Worm (Caenorhabditis elegans) whole organism, L3 larva: Measurements from ENCODE around the gene sssh-1.
A peak's percentile ranks its signal among the peaks of the same experiment; 100 is the strongest.

Experiments
- R02D3.7 ChIP-seq: fragments of 150-350 bp; optimal IDR thresholded peaks from 2 replicates; lab custom pipeline; 2014; ENCODE audit warnings: missing biosample characterization, missing genetic modification characterization
- aly-2 ChIP-seq: fragments of 150-350 bp; optimal IDR thresholded peaks from 2 replicates; lab custom pipeline; 2014; ENCODE audit warnings: missing biosample characterization, missing genetic modification characterization
- ama-1 ChIP-seq: fragments of 150-350 bp; optimal IDR thresholded peaks from 2 replicates; lab custom pipeline; 2018
- ceh-16 ChIP-seq: sonication (generic microtip); optimal IDR thresholded peaks from 2 replicates; lab custom pipeline; 2017; ENCODE audit warnings: missing biosample characterization, missing genetic modification characterization
- ceh-28 ChIP-seq: fragments of 150-350 bp; optimal IDR thresholded peaks from 2 replicates; lab custom pipeline; 2014; ENCODE audit warnings: missing biosample characterization, missing genetic modification reagents, missing genetic modification characterization
- ceh-9 ChIP-seq: sonication (generic microtip); optimal IDR thresholded peaks from 2 replicates; lab custom pipeline; 2018; ENCODE audit warnings: missing biosample characterization, missing genetic modification characterization
- daf-12 ChIP-seq: fragments of 150-350 bp; optimal IDR thresholded peaks from 2 replicates; lab custom pipeline; 2014; ENCODE audit warnings: missing biosample characterization, missing genetic modification reagents, missing genetic modification characterization
- egl-27 ChIP-seq: sonication (generic microtip); optimal IDR thresholded peaks from 4 replicates; lab custom pipeline; 2017; ENCODE audit warnings: missing biosample characterization, missing genetic modification reagents, missing genetic modification characterization
- elt-1 ChIP-seq: fragments of 150-350 bp; optimal IDR thresholded peaks from 2 replicates; lab custom pipeline; 2014; ENCODE audit warnings: missing biosample characterization, missing genetic modification characterization
- elt-2 ChIP-seq: sonication (generic microtip); optimal IDR thresholded peaks from 2 replicates; lab custom pipeline; 2016; ENCODE audit warnings: missing genetic modification reagents, mild to moderate bottlenecking, missing genetic modification characterization, missing compliant biosample characterization
- elt-3 ChIP-seq, 3 experiments: fragments of 150-350 bp in 1 of 3; sonication (generic microtip) in 2 of 3; optimal IDR thresholded peaks; 2 replicates in 2 of 3; 4 replicates in 1 of 3; lab custom pipeline; 2014 to 2017; ENCODE audit warnings: missing biosample characterization in 3 of 3, missing genetic modification characterization in 3 of 3
- eor-1 ChIP-seq, 2 experiments: fragments of 150-350 bp; optimal IDR thresholded peaks; 2 replicates each; lab custom pipeline; 2014 to 2018; ENCODE audit warnings: missing biosample characterization in 2 of 2, missing genetic modification characterization in 2 of 2
- fkh-10 ChIP-seq: sonication (generic microtip); optimal IDR thresholded peaks from 2 replicates; lab custom pipeline; 2017; ENCODE audit warnings: missing biosample characterization, missing genetic modification reagents, missing genetic modification characterization
- fkh-2 ChIP-seq: fragments of 150-350 bp; optimal IDR thresholded peaks from 2 replicates; lab custom pipeline; 2014; ENCODE audit warnings: missing biosample characterization, missing genetic modification reagents, missing genetic modification characterization
- fos-1 ChIP-seq: fragments of 150-350 bp; optimal IDR thresholded peaks from 2 replicates; lab custom pipeline; 2014; ENCODE audit warnings: missing biosample characterization, missing genetic modification characterization
- jun-1 ChIP-seq: fragments of 150-350 bp; optimal IDR thresholded peaks from 2 replicates; lab custom pipeline; 2014; ENCODE audit warnings: missing biosample characterization, missing genetic modification reagents, missing genetic modification characterization
- lin-15B ChIP-seq: fragments of 150-350 bp; optimal IDR thresholded peaks from 2 replicates; lab custom pipeline; 2014; ENCODE audit warnings: missing biosample characterization, missing genetic modification characterization
- lin-39 ChIP-seq: fragments of 150-350 bp; optimal IDR thresholded peaks from 2 replicates; lab custom pipeline; 2018; ENCODE audit warnings: missing biosample characterization, missing genetic modification reagents, missing genetic modification characterization
- lsy-12 ChIP-seq: sonication (generic microtip); optimal IDR thresholded peaks from 2 replicates; lab custom pipeline; 2016; ENCODE audit warnings: mild to moderate bottlenecking, missing genetic modification characterization, missing compliant biosample characterization
- mdl-1 ChIP-seq: fragments of 150-350 bp; optimal IDR thresholded peaks from 2 replicates; lab custom pipeline; 2014; ENCODE audit warnings: missing biosample characterization, missing genetic modification characterization
- mml-1 ChIP-seq: fragments of 150-350 bp; sonication (generic microtip); optimal IDR thresholded peaks from 3 replicates; lab custom pipeline; 2014; ENCODE audit warnings: missing biosample characterization, missing genetic modification characterization
- nfya-1 ChIP-seq: sonication (generic microtip); optimal IDR thresholded peaks from 2 replicates; lab custom pipeline; 2017; ENCODE audit warnings: missing genetic modification characterization, mild to moderate bottlenecking, missing compliant biosample characterization, antibody characterized with exemption, moderate library complexity; ENCODE audit not compliant: insufficient read depth
- nhr-12 ChIP-seq: fragments of 150-350 bp; optimal IDR thresholded peaks from 2 replicates; lab custom pipeline; 2014; ENCODE audit warnings: missing biosample characterization, missing genetic modification characterization
- nhr-23 ChIP-seq: fragments of 150-350 bp; optimal IDR thresholded peaks from 2 replicates; lab custom pipeline; 2014; ENCODE audit warnings: missing biosample characterization, missing genetic modification reagents, missing genetic modification characterization
- nhr-237 ChIP-seq: fragments of 150-350 bp; optimal IDR thresholded peaks from 2 replicates; lab custom pipeline; 2014; ENCODE audit warnings: missing biosample characterization, missing genetic modification characterization
- nhr-28 ChIP-seq: fragments of 150-350 bp; optimal IDR thresholded peaks from 2 replicates; lab custom pipeline; 2014; ENCODE audit warnings: missing biosample characterization, missing genetic modification characterization
- nhr-43 ChIP-seq: sonication (generic microtip); optimal IDR thresholded peaks from 2 replicates; lab custom pipeline; 2016; ENCODE audit warnings: mild to moderate bottlenecking, missing genetic modification characterization, missing compliant biosample characterization; ENCODE audit not compliant: poor library complexity, severe bottlenecking
- nhr-67 ChIP-seq: fragments of 150-350 bp; optimal IDR thresholded peaks from 2 replicates; lab custom pipeline; 2014; ENCODE audit warnings: missing biosample characterization, missing genetic modification characterization
- nhr-76 ChIP-seq: fragments of 150-350 bp; sonication (generic microtip); optimal IDR thresholded peaks from 5 replicates; lab custom pipeline; 2014; ENCODE audit warnings: missing biosample characterization, missing genetic modification characterization
- nhr-77 ChIP-seq: fragments of 150-350 bp; optimal IDR thresholded peaks from 2 replicates; lab custom pipeline; 2014; ENCODE audit warnings: missing biosample characterization, missing genetic modification characterization
- pha-4 ChIP-seq: fragments of 150-350 bp; optimal IDR thresholded peaks from 2 replicates; lab custom pipeline; 2014; ENCODE audit warnings: missing biosample characterization, missing genetic modification reagents, missing genetic modification characterization
- sea-2 ChIP-seq: fragments of 150-350 bp; sonication (generic microtip); optimal IDR thresholded peaks from 4 replicates; lab custom pipeline; 2014; ENCODE audit warnings: missing biosample characterization, missing genetic modification reagents, missing genetic modification characterization
- skn-1 ChIP-seq: fragments of 150-350 bp; optimal IDR thresholded peaks from 2 replicates; lab custom pipeline; 2014; ENCODE audit warnings: missing biosample characterization, missing genetic modification characterization
- snpc-4 ChIP-seq: fragments of 150-350 bp; optimal IDR thresholded peaks from 2 replicates; lab custom pipeline; 2014; ENCODE audit warnings: missing biosample characterization, missing genetic modification characterization
- tbx-2 ChIP-seq: sonication (generic microtip); optimal IDR thresholded peaks from 2 replicates; lab custom pipeline; 2016; ENCODE audit warnings: mild to moderate bottlenecking, missing genetic modification characterization, missing compliant biosample characterization
- unc-39 ChIP-seq: sonication (generic microtip); optimal IDR thresholded peaks from 4 replicates; lab custom pipeline; 2017; ENCODE audit warnings: missing biosample characterization, missing genetic modification characterization
- unc-62 ChIP-seq: fragments of 150-350 bp; sonication (generic microtip); optimal IDR thresholded peaks from 4 replicates; lab custom pipeline; 2014; ENCODE audit warnings: missing biosample characterization, missing genetic modification reagents, missing genetic modification characterization
- zag-1 ChIP-seq: fragments of 150-350 bp; optimal IDR thresholded peaks from 2 replicates; lab custom pipeline; 2014; ENCODE audit warnings: missing biosample characterization, missing genetic modification characterization
- ztf-11 ChIP-seq: fragments of 150-350 bp; optimal IDR thresholded peaks from 2 replicates; lab custom pipeline; 2014; ENCODE audit warnings: missing biosample characterization, missing genetic modification characterization
- ztf-4 ChIP-seq: fragments of 150-350 bp; optimal IDR thresholded peaks from 2 replicates; lab custom pipeline; 2014; ENCODE audit warnings: missing biosample characterization, missing genetic modification characterization

The sssh-1 gene

DNA sequence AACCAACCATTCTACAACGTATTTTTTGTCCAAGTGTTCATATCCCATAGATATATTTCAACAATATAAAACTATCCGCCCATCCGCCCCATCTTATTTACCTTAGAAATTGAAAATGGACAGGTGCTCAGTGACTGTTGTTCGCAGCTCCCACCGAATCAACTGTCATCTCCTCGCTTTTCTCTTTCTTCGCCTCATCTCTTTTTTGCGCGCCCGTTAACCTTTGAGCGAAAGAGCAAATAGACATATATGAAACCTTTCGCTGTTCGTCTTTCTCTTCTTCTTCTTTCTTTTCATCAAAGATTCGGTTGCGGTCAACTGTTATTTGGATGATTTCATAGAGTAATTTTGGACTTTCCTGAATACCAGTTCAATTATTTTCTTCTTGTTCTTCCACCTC lies at the start of gene sssh-1:
sssh-1 (plus strand) TSS at position 301 of the 400 bp plus-strand sequence.
- TF ChIP-seq pha-4 (tag; lab: Kevin White, UChicago) (peak; percentile 51), sea-2 (GFP tag; lab: Kevin White, UChicago) (no peak)

DNA sequence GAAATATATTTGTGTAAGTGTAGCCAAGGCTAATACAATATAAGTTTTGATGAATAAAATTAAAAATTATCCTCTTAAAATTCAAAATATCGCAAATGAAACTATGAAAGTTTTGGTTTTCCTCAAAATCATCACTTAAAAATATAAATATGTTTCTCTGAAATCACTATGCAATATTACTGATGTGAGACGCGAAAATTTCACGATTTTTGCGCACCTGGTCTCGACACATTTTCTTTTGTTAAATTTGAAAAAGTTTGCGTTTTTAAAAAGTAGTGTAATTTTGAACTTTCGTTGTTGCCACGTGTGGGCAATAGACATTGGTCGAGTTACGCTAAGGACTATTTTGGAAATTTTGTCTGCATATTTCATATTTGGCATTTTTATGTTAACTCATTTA lies 47.0 kb upstream of the sssh-1 start:
- no peak for TF ChIP-seq fos-1
- no peak for TF ChIP-seq nhr-77 (tag; lab: Kevin White, UChicago)
- no peak for TF ChIP-seq nhr-76
- TF ChIP-seq ceh-16 (tag; lab: Kevin White, UChicago), result no peak
- no peak for TF ChIP-seq lin-15B (tag; lab: Kevin White, UChicago)
- TF ChIP-seq fkh-2 (tag; lab: Kevin White, UChicago), result no peak
- no peak for TF ChIP-seq elt-2 (tag; lab: Kevin White, UChicago)
- TF ChIP-seq zag-1 (tag; lab: Kevin White, UChicago), result no peak
- no peak for TF ChIP-seq lin-39 (tag; lab: Kevin White, UChicago)
- no peak for TF ChIP-seq elt-3 (tag; optimal IDR thresholded peaks at IDR 0.05; lab: Kevin White, UChicago)
- no peak for TF ChIP-seq nhr-12 (tag; lab: Kevin White, UChicago)
- no peak for TF ChIP-seq ztf-4 (tag; lab: Kevin White, UChicago)
- TF ChIP-seq nhr-23 (tag; lab: Kevin White, UChicago), result no peak
- no peak for TF ChIP-seq ztf-11
- no peak for TF ChIP-seq daf-12 (tag; lab: Kevin White, UChicago)
- TF ChIP-seq, all 47 proteins: peak for 0

DNA sequence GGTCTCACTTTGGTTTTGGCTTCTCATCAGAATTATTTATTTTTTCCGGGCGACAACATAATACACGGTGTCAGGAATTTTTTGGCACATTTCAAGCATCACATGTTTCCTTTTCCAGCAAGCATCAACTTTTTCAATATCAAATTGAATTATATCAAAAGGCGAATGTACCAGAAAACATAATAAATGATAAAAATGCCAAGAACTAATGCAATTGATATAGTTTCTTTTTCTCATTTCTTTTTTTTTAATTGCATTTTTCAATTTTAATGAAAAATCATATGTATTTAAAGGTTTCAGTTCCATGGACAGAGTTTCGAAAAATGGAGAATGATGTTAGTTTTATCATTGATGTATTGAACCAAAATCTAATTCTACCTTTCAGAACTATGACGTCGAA lies 44.2 kb upstream of the sssh-1 start, which contains the start of gene dpf-2:
dpf-2 (plus strand) TSS at position 301 of the 400 bp plus-strand sequence.
- TF ChIP-seq lin-39 (tag; lab: Kevin White, UChicago) (no peak), ceh-16 (tag; lab: Kevin White, UChicago) (no peak), fkh-2 (tag; lab: Kevin White, UChicago) (no peak), lsy-12 (tag; lab: Kevin White, UChicago) (no peak), lin-15B (tag; lab: Kevin White, UChicago) (no peak)

DNA sequence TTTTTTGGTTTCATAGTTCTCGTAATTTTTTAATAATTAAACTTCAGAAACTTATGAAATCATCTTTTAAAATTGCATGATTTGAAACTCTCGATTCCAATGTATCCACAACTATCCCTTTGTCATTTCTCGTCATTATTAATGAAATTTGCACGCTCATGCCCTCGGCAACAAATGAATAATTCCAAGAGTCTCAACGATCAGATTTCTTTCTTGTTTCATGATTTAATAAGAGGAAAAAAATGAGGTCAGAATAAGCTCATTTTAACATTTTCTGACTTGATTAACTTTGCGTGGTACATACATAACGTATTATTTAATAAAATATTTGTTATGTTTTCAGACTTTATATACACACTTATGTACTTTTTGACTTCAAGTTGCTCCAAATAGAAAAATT lies 37.4 kb upstream of the sssh-1 start:
- TF ChIP-seq nhr-23 (tag; lab: Kevin White, UChicago) (no peak), unc-39 (tag; lab: Kevin White, UChicago) (no peak), jun-1 (tag; lab: Kevin White, UChicago) (no peak), eor-1 (tag; optimal IDR thresholded peaks at IDR 0.05; lab: Kevin White, UChicago) (no peak), nhr-77 (tag; lab: Kevin White, UChicago) (no peak), nhr-237 (tag; lab: Kevin White, UChicago) (no peak), snpc-4 (tag; lab: Kevin White, UChicago) (no peak), sea-2 (GFP tag; lab: Kevin White, UChicago) (no peak), ceh-16 (tag; lab: Kevin White, UChicago) (no peak), ztf-11 (no peak), daf-12 (tag; lab: Kevin White, UChicago) (no peak), lin-15B (tag; lab: Kevin White, UChicago) (no peak), zag-1 (tag; lab: Kevin White, UChicago) (no peak), elt-3 (tag; optimal IDR thresholded peaks at IDR 0.05; lab: Kevin White, UChicago) (no peak)

DNA sequence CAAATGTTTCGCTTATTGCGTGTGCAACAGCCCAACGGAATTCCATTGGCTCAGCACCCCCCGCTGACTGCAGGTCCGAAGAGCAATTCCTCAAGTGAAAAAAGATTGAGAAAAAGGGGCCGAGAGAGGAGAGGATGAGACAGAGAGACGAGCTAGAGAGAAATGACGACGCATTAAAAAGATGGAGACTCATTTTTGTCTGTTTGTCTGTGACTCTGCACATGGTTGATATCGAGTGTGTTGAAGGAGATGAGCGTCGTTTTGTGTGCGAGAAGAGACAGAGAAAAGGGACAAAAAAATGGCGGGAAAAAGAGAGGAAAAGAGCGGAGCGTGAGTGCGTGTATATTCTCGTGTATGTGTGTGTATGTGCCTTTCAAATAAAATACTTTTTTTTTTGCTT lies 34.7 kb upstream of the sssh-1 start:
- TF ChIP-seq unc-62 (GFP tag; lab: Kevin White, UChicago) (peak; percentile 57), elt-2 (tag; lab: Kevin White, UChicago) (peak; percentile 71), eor-1 (tag; optimal IDR thresholded peaks at IDR 0.05; lab: Kevin White, UChicago) (no peak), skn-1 (peak; percentile 88), nhr-76 (no peak), nhr-237 (tag; lab: Kevin White, UChicago) (no peak), pha-4 (tag; lab: Kevin White, UChicago) (peak; percentile 95), ceh-28 (tag; lab: Kevin White, UChicago) (peak; percentile 68), nhr-77 (tag; lab: Kevin White, UChicago) (no peak), lsy-12 (tag; lab: Kevin White, UChicago) (peak; percentile 76), nfya-1 (peak; percentile 93), R02D3.7 (tag; lab: Kevin White, UChicago) (peak; percentile 38), aly-2 (tag; lab: Kevin White, UChicago) (no peak), fkh-2 (tag; lab: Kevin White, UChicago) (no peak), sea-2 (GFP tag; lab: Kevin White, UChicago) (peak; percentile 69), egl-27 (no peak), ceh-9 (tag; lab: Kevin White, UChicago) (no peak), nhr-67 (no peak), mdl-1 (tag; lab: Kevin White, UChicago) (peak; percentile 58), nhr-43 (tag; lab: Kevin White, UChicago) (peak; percentile 41), nhr-28 (tag; lab: Kevin White, UChicago) (no peak), mml-1 (tag; lab: Kevin White, UChicago) (no peak), tbx-2 (peak; percentile 74), fkh-10 (peak; percentile 91), snpc-4 (tag; lab: Kevin White, UChicago) (peak; percentile 58), lin-15B (tag; lab: Kevin White, UChicago) (peak; percentile 73), fos-1 (no peak), jun-1 (tag; lab: Kevin White, UChicago) (peak; percentile 78), ztf-4 (tag; lab: Kevin White, UChicago) (no peak), ceh-16 (tag; lab: Kevin White, UChicago) (no peak), ama-1 (no peak), nhr-23 (tag; lab: Kevin White, UChicago) (peak; percentile 56), elt-1 (tag; lab: Kevin White, UChicago) (no peak)
